Worm (Caenorhabditis elegans) whole organism, L1 larva: ENCODE data around the gene ppk-3.

ENCODE experiments used
- F16B12.6 ChIP-seq: fragments of 150-350 bp; optimal IDR thresholded peaks from 2 replicates; lab custom pipeline; 2014; ENCODE audit warnings: missing biosample characterization, missing genetic modification characterization
- aly-2 ChIP-seq: fragments of 150-350 bp; optimal IDR thresholded peaks from 2 replicates; lab custom pipeline; 2014; ENCODE audit warnings: missing biosample characterization, missing genetic modification characterization
- ztf-4 ChIP-seq: fragments of 150-350 bp; optimal IDR thresholded peaks from 2 replicates; lab custom pipeline; 2014; ENCODE audit warnings: missing biosample characterization, missing genetic modification characterization

DNA sequence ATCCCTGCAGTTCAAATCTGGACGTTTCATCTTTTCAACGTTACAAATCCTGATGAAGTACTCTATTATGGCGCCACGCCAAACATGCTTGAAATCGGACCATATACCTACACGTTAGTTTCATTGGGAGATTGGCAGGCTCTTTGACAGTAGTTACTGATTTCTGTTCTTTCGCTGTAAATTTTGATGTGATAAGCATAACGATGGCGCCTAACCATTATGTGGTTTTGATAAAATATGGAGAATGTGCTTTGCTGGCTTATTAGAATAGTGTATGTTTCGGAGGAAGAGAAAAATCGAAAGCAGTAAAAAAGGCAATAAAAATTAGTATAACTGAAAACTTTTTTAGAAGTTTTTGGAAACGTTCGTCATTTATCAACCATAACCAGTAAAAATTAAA, 7.3 kb upstream of the ppk-3 start:
- TF ChIP-seq F16B12.6 (tag; lab: Kevin White, UChicago) (no peak), aly-2 (tag; lab: Kevin White, UChicago) (no peak), ztf-4 (tag; lab: Kevin White, UChicago) (no peak)
